Fruit fly (Drosophila melanogaster) Kc167 (cell line): ENCODE measurements around the gene Cpr78Ca.

Experiments
- Myc ChIP-seq: fragments of >200 bp; optimal IDR thresholded peaks from 2 replicates; lab custom pipeline; 2017; ENCODE audit warnings: missing external identifiers
- Sin3A ChIP-seq: fragments of >200 bp; optimal IDR thresholded peaks from 2 replicates; lab custom pipeline; 2018; ENCODE audit warnings: missing external identifiers
- h ChIP-seq: fragments of >200 bp; optimal IDR thresholded peaks from 3 replicates; lab custom pipeline; 2018; ENCODE audit warnings: missing external identifiers
- insv ChIP-seq: fragments of >200 bp; optimal IDR thresholded peaks from 3 replicates; lab custom pipeline; 2018; ENCODE audit warnings: missing external identifiers
- psq ChIP-seq: fragments of >200 bp; optimal IDR thresholded peaks from 2 replicates; lab custom pipeline; 2017; ENCODE audit warnings: missing external identifiers
- ttk ChIP-seq: sonication (Bioruptor generic); optimal IDR thresholded peaks from 2 replicates; lab custom pipeline; 2017; ENCODE audit warnings: missing external identifiers

The Cpr78Ca gene

DNA sequence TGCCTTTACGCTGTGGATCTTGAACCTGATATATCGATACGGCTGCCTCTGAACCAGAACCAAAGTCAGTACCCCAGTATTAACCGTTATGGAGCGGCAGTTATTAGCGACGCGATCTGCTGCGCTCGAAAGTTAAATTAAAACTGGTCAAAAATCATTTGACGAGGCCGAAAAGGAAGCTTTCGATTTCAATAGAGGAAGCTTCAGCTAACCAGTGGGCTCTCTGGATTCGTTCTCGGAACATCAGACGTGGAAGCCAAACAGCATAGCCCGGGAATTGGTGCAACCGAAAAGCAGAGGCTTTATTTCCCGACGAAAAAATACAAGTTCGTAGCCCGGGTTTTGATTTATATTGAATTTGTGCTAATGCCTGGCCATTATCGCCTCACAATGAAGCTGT lies at the start of gene Cpr78Ca:
TSS of gene Cpr78Ca (minus strand) at position 101 of the 400 bp plus-strand sequence.
- no peak for TF ChIP-seq Myc (lab: Kevin White, UChicago)
- no peak for TF ChIP-seq Sin3A

DNA sequence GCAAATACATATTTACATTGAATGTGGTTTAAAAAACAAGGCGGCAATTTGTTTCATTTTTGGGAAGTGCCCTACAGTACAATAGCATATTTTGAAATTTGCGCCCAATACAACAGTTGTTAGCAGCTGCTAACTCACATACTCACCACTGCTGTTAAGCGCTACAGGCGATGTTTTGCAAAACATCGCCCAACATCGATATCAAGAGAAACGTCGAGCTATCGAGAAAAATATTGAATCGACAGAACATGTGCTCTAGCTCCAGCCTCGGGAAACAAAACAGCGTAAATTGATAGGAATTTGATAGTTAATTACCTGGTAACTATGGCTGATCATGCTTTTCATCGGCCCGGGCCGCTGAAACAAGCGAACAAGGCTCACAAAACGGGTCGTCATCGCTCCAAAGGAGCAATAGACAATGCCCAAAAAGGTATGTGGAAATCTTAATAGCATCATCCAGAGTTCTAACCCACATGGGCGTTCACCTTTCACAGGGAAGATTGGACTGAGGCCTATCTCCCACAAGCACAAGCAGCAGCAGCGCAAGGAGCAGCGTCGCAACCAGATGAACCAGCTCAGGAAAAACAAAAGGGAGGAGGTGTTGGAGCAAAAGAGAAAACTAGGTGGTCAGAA lies 42.5 kb upstream of the Cpr78Ca start, which contains the start of gene Tsr1:
TSS of gene Tsr1 (plus strand) at position 217 of the 633 bp plus-strand sequence.
- no peak for TF ChIP-seq psq (lab: Kevin White, UChicago)
- no peak for TF ChIP-seq insv
- TF ChIP-seq h (lab: Kevin White, UChicago) = no peak
- TF ChIP-seq Myc (lab: Kevin White, UChicago) = no peak
- TF ChIP-seq ttk (lab: Kevin White, UChicago) = no peak
- TF ChIP-seq Sin3A = no peak

DNA sequence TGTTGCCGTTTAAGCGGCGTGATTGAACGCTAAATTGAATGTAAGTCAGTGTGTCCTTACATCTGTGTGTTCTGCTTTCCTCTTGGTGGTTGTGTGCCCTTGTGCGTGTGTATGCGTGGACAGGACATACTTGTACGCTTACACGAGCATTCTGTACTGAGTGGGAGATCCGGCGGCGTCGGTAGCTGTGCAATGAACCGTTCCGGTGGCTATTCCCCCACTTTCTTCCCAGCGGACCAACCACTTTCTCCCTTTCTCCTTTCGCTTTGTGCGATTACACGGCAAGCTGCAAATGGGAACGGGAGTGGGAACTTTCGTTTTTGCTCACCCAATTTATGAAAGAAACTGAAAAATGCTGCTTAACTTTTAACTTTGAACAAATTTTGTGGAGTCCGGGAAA lies 32.1 kb upstream of the Cpr78Ca start:
- TF ChIP-seq h (lab: Kevin White, UChicago) (no peak), Sin3A (no peak), ttk (lab: Kevin White, UChicago) (no peak), psq (lab: Kevin White, UChicago) (no peak), Myc (lab: Kevin White, UChicago) (no peak), insv (no peak)

DNA sequence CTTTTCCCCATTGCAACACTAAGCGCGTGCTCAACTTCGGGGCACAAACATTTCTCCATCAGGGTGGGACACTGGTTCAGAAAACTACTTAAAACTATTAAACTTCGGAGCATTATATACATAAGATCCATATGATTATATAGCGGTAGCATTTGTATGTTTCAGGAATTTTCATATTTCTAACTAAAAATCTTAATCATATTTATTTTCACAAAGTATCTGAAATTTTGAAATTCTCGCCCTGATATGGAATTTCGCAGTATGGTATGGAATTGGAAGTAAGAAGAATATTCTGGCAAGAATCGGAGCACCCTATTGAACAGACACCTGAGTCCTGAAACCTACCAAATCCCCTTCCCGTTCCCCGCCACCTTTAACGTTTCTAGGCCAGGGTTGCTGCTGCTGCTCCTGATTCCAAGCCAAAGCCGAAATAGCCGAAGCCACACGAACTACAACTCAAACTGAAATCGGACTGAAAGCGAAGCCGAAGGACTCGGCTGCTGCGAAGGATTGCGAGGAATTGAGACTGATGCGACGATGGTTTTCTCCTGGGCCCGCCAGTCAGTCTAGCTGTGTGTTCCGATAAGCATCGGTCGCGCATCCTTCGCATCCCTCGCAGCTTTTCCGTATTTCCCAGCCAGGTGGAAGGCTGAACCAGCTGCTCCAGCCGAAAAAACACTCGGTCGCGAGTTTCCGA lies 29.4 kb upstream of the Cpr78Ca start:
- TF ChIP-seq h (lab: Kevin White, UChicago) (no peak), psq (lab: Kevin White, UChicago) (no peak), insv (no peak), Sin3A (no peak), ttk (lab: Kevin White, UChicago) (no peak), Myc (lab: Kevin White, UChicago) (no peak)

DNA sequence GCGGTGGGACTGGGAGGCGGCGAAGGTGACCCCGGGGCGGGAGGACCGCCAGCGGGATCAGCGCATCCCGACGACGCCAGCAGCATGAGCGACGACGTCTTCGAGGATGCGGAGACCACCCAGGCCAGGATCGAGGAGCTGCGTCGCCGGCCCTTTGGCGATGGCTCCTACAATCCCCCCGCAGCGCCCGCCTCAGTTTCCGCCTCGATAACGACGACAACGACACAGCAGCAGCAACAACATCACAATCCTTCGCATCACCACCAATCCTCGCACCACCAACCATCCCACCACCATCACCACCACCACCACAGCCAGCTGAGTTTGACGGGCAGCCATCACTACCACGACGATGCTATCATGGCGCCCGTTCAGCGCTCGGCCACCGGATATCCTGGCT lies 27.4 kb upstream of the Cpr78Ca start:
- no peak for TF ChIP-seq insv
- no peak for TF ChIP-seq h (lab: Kevin White, UChicago)
- no peak for TF ChIP-seq psq (lab: Kevin White, UChicago)
- TF ChIP-seq ttk (lab: Kevin White, UChicago) = no peak
- TF ChIP-seq Myc (lab: Kevin White, UChicago) = no peak
- TF ChIP-seq Sin3A = no peak

DNA sequence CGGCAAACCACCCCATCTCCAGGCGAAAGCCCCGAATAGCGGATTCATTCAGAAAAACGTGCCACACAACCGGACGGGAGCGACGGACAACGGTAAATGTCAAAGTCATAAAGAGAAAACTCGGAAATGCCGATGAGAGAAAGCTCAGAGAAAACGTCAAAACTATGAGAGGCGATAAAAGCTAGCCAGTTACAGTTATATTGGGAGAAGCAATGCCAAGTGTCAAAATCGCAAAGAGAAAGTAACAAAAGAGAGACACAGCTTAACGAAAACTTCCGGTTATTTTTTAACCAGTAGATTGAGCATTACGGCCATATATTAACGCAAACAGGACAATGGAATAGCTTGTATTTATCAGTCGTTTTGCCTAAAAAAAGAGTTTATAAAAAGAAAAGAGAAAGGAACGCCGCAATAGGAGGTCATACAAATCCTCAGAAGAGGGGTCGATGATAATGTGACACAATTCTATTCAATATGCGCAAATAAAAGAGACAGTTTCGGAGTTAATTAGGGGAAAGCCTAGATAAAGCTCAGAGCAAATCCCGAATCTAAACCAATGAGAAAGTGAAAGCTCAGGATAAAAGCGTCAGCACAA lies 26.8 kb upstream of the Cpr78Ca start:
- TF ChIP-seq Myc (lab: Kevin White, UChicago) = no peak
- TF ChIP-seq Sin3A = no peak
- TF ChIP-seq insv = no peak
- TF ChIP-seq ttk (lab: Kevin White, UChicago) = no peak
- TF ChIP-seq h (lab: Kevin White, UChicago) = no peak
- no peak for TF ChIP-seq psq (lab: Kevin White, UChicago)

DNA sequence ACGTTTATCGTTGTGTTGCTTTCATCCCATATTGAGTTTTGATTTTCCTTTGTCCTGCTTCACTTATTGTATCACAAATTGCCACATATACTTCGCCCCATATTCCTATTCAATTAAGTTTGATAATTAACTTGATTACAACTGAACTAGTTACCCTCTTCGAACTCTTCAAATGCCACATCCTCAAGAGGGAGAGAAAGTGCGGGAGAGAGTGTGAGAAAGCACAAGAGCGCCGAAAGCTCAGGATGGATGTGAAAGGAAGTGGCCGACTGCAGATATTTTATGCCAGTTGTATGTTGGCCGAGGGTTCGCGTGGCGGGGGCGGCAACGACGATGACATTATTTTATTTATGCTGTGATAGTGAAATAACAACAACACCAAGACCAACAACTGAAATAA lies 25.9 kb upstream of the Cpr78Ca start, which contains the start of gene Rab26:
TSS of gene Rab26 (plus strand) at position 301 of the 400 bp plus-strand sequence.
- no peak for TF ChIP-seq psq (lab: Kevin White, UChicago)
- no peak for TF ChIP-seq ttk (lab: Kevin White, UChicago)
- TF ChIP-seq insv = no peak
- no peak for TF ChIP-seq Myc (lab: Kevin White, UChicago)
- TF ChIP-seq Sin3A = no peak
- TF ChIP-seq h (lab: Kevin White, UChicago) = no peak

DNA sequence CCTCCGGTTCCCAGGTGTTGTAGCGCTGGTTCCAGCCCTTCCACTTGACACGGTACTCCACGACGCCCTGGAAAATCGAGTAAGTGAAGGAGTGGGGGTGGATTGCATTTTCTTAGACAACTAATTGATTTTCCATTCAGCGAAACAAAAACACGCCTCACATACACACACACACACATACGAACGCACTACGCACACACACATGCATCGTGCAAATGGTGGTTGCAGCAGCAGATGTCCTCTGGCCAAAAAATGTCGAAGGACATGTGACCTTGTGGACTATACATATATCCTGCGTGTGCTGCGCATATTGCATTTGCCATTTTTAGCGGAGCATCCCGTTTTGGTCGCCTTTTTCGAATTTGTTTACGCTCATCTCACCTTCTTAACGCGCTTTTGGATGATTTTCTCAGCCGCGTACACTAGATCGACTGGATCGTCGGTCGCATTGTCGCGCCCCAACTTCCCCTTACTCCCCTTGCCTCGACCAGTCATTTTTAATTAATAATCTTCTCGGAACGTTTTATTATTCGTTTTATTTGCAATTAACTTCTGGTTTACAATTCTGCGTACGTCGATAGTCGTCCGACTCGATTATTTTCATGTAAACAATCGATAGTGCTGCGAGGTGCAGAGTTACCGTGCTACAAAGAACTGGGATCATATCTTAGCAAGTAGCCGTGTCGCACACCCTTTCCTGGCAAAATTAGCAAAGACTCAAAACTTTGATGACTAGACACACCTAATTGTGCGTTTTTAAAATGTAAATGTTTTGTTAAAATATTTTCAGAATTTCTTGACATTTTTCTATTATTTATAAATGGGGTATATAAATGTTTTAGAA lies 25.0 kb upstream of the Cpr78Ca start, which contains the start of gene Pc:
TSS of gene Pc (minus strand) at position 605 of the 844 bp plus-strand sequence.
- TF ChIP-seq Sin3A = no peak
- no peak for TF ChIP-seq ttk (lab: Kevin White, UChicago)
- TF ChIP-seq h (lab: Kevin White, UChicago) = no peak
- no peak for TF ChIP-seq psq (lab: Kevin White, UChicago)
- TF ChIP-seq Myc (lab: Kevin White, UChicago) = no peak
- TF ChIP-seq insv = no peak

DNA sequence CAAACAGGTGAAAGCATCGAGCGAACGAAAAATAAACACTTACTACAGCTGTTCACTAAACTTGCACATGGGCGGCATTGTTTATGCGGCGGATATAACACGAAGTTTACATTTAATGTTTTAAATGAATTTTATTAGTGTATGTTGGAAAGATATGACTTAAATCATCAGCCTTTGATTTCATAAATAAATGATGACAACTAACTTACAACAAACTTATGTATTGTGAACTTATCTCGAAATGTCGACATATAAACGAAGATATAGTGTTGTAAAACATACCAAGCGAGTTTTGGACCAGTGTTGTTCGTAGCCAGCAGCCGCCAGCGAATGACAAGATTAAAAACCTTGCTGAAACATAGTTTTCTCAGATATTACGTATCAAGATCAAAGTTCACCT lies 11.8 kb upstream of the Cpr78Ca start, which contains the start of the genes CG11309 and CG7632:
TSS of gene CG11309 (minus strand) at position 259 of the 400 bp plus-strand sequence.
TSS of gene CG7632 (plus strand) at position 298 of the 400 bp plus-strand sequence.
- no peak for TF ChIP-seq Sin3A
- TF ChIP-seq insv = no peak
- no peak for TF ChIP-seq ttk (lab: Kevin White, UChicago)
- TF ChIP-seq psq (lab: Kevin White, UChicago) = no peak
- no peak for TF ChIP-seq h (lab: Kevin White, UChicago)
- TF ChIP-seq Myc (lab: Kevin White, UChicago) = no peak

DNA sequence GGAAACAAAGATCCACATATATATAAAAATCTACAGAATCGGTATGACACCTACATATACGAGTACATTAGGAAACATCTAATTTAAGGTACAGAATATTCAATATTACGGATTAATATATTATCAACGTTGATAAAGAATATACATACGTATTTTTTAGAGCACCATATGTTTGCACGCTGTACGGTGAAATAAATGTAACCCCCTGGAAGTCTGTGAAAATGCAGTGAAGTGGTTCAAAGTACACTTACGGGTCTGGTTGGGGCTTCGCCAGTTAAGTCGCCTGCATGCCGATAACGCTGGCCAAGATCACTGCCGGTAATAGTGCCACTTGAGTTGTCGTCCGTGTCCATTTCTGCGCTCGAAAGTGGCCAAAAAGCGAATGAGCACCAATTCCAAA lies 11.1 kb upstream of the Cpr78Ca start:
- TF ChIP-seq Sin3A (no peak), Myc (lab: Kevin White, UChicago) (no peak), h (lab: Kevin White, UChicago) (no peak), ttk (lab: Kevin White, UChicago) (no peak), psq (lab: Kevin White, UChicago) (no peak), insv (no peak)

DNA sequence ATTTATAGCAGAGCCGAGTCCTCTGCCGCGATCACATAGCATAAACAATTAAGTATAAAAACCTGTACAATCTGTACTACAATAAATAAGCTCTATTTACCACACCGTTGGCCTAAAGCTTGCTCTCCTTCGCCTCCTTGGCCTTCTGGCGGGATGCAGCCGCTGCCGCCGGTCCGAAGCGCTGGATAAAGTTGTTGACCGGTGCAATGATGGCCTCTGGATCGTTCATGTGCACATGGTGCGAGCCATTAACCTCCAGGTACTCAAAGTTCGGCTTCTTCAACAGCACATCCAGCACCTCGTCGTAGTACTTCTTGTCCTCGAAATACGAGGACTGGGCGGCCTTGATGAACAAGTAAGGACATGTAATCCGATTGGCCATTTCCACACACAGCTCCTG lies 9.9 kb upstream of the Cpr78Ca start:
- TF ChIP-seq psq (lab: Kevin White, UChicago) (no peak), ttk (lab: Kevin White, UChicago) (no peak), insv (no peak), h (lab: Kevin White, UChicago) (no peak), Sin3A (no peak), Myc (lab: Kevin White, UChicago) (no peak)
